Worm (Caenorhabditis elegans) whole organism, L1 larva: ENCODE measurements around the gene col-98.
A peak's percentile ranks its signal among the peaks of the same experiment; 100 is the strongest.

Experiments used
- C04F5.9 ChIP-seq: sonication (generic microtip); optimal IDR thresholded peaks from 2 replicates; lab custom pipeline; 2016; ENCODE audit warnings: missing genetic modification characterization, missing compliant biosample characterization
- F16B12.6 ChIP-seq: fragments of 150-350 bp; optimal IDR thresholded peaks from 2 replicates; lab custom pipeline; 2014; ENCODE audit warnings: missing biosample characterization, missing genetic modification characterization
- alr-1 ChIP-seq: fragments of 200-800 bp; sonication (Bioruptor generic); optimal IDR thresholded peaks from 2 replicates; lab custom pipeline; 2018; ENCODE audit warnings: borderline replicate concordance, mild to moderate bottlenecking, missing genetic modification characterization, missing compliant biosample characterization
- blmp-1 ChIP-seq: fragments of 150-350 bp; optimal IDR thresholded peaks from 2 replicates; lab custom pipeline; 2014; ENCODE audit warnings: missing biosample characterization, missing genetic modification characterization
- ces-1 ChIP-seq: fragments of 150-350 bp; optimal IDR thresholded peaks from 2 replicates; lab custom pipeline; 2014; ENCODE audit warnings: missing biosample characterization, missing genetic modification reagents, missing genetic modification characterization
- dsc-1 ChIP-seq: sonication (generic microtip); optimal IDR thresholded peaks from 2 replicates; lab custom pipeline; 2016; ENCODE audit warnings: mild to moderate bottlenecking, missing genetic modification characterization, missing compliant biosample characterization
- efl-1 ChIP-seq, 4 experiments: fragments of 150-350 bp; optimal IDR thresholded peaks in 3 of 4; peaks in 1 of 4; 1 replicate in 1 of 4; 2 replicates in 3 of 4; lab custom pipeline; 2014; ENCODE audit warnings: missing biosample characterization in 2 of 4, missing genetic modification characterization in 2 of 4, missing genetic modification reagents in 2 of 4
- efl-3 ChIP-seq: fragments of 200-800 bp; sonication (Bioruptor generic); optimal IDR thresholded peaks from 2 replicates; lab custom pipeline; 2018; ENCODE audit warnings: mild to moderate bottlenecking, missing genetic modification characterization, missing compliant biosample characterization
- elt-3 ChIP-seq, 6 experiments: fragments of 150-350 bp in 1 of 6; sonication (generic microtip); optimal IDR thresholded peaks; 2 replicates each; lab custom pipeline; 2017 to 2018; ENCODE audit warnings: missing biosample characterization in 6 of 6, missing genetic modification characterization in 6 of 6, inconsistent platforms in 1 of 6
- fkh-10 ChIP-seq: sonication (generic microtip); optimal IDR thresholded peaks from 2 replicates; lab custom pipeline; 2017; ENCODE audit warnings: missing biosample characterization, missing genetic modification reagents, missing genetic modification characterization
- fkh-4 ChIP-seq: sonication (generic microtip); optimal IDR thresholded peaks from 2 replicates; lab custom pipeline; 2016; ENCODE audit warnings: missing compliant biosample characterization, missing genetic modification characterization, borderline replicate concordance
- grh-1 ChIP-seq: fragments of 200-800 bp; sonication (Bioruptor generic); IDR thresholded peaks from 2 replicates; pipeline ENCODE4 v1.3.6; 2022; ENCODE audit warnings: missing genetic modification reagents, missing genetic modification characterization, missing compliant biosample characterization
- hlh-17 ChIP-seq: fragments of 200-800 bp; sonication (Bioruptor generic); optimal IDR thresholded peaks from 2 replicates; lab custom pipeline; 2018; ENCODE audit warnings: missing genetic modification characterization, mild to moderate bottlenecking, missing compliant biosample characterization, moderate library complexity, borderline replicate concordance
- isw-1 ChIP-seq: fragments of 200-800 bp; sonication (Bioruptor generic); IDR thresholded peaks from 2 replicates; pipeline ENCODE4 v1.3.6; 2022; ENCODE audit warnings: missing genetic modification characterization, missing compliant biosample characterization
- jun-1 ChIP-seq: fragments of 150-350 bp; optimal IDR thresholded peaks from 2 replicates; lab custom pipeline; 2014; ENCODE audit warnings: missing biosample characterization, missing genetic modification reagents, missing genetic modification characterization
- lin-14 ChIP-seq: fragments of 200-800 bp; sonication (Bioruptor generic); optimal IDR thresholded peaks from 2 replicates; lab custom pipeline; 2018; ENCODE audit warnings: mild to moderate bottlenecking, missing genetic modification characterization, moderate library complexity, missing compliant biosample characterization
- lin-15B ChIP-seq: fragments of 150-350 bp; sonication (generic microtip); optimal IDR thresholded peaks from 3 replicates; lab custom pipeline; 2014; ENCODE audit warnings: missing biosample characterization, missing genetic modification characterization
- lin-35 ChIP-seq, 2 experiments: fragments of 150-350 bp; optimal IDR thresholded peaks; 2 replicates each; lab custom pipeline; 2014; ENCODE audit warnings: missing biosample characterization in 2 of 2, missing genetic modification characterization in 2 of 2, missing genetic modification reagents in 2 of 2
- lsy-2 ChIP-seq, 2 experiments: fragments of 150-350 bp; optimal IDR thresholded peaks; 2 replicates each; lab custom pipeline; 2014; ENCODE audit warnings: missing biosample characterization in 2 of 2, missing genetic modification characterization in 2 of 2
- mep-1 ChIP-seq: fragments of 150-350 bp; optimal IDR thresholded peaks from 2 replicates; lab custom pipeline; 2014; ENCODE audit warnings: missing biosample characterization, missing genetic modification characterization
- nhr-19 ChIP-seq: fragments of 200-800 bp; sonication (Bioruptor generic); conservative IDR thresholded peaks from 2 replicates; pipeline ENCODE4 v1.3.6; 2022; ENCODE audit warnings: missing genetic modification characterization, missing compliant biosample characterization
- nhr-20 ChIP-seq: sonication (generic microtip); optimal IDR thresholded peaks from 2 replicates; lab custom pipeline; 2016; ENCODE audit warnings: mild to moderate bottlenecking, missing genetic modification characterization, missing compliant biosample characterization
- nhr-237 ChIP-seq: fragments of 150-350 bp; optimal IDR thresholded peaks from 2 replicates; lab custom pipeline; 2014; ENCODE audit warnings: missing biosample characterization, missing genetic modification characterization
- nhr-76 ChIP-seq: sonication (generic microtip); optimal IDR thresholded peaks from 2 replicates; lab custom pipeline; 2017; ENCODE audit warnings: missing biosample characterization, missing genetic modification characterization
- nhr-77 ChIP-seq: fragments of 150-350 bp; optimal IDR thresholded peaks from 2 replicates; lab custom pipeline; 2014; ENCODE audit warnings: missing biosample characterization, missing genetic modification characterization
- nhr-84 ChIP-seq: sonication (generic microtip); optimal IDR thresholded peaks from 2 replicates; lab custom pipeline; 2017; ENCODE audit warnings: missing biosample characterization, missing genetic modification characterization
- nhr-85 ChIP-seq: sonication (generic microtip); peaks from one replicate; lab custom pipeline; 2016; ENCODE audit warnings: missing genetic modification characterization, inconsistent platforms, missing compliant biosample characterization
- nhr-90 ChIP-seq: sonication (generic microtip); optimal IDR thresholded peaks from 2 replicates; lab custom pipeline; 2016; ENCODE audit warnings: mild to moderate bottlenecking, missing genetic modification characterization, missing compliant biosample characterization; ENCODE audit not compliant: poor library complexity
- pag-3 ChIP-seq: sonication (generic microtip); optimal IDR thresholded peaks from 2 replicates; lab custom pipeline; 2017; ENCODE audit warnings: missing genetic modification characterization, mild to moderate bottlenecking, missing compliant biosample characterization, antibody characterized with exemption, borderline replicate concordance; ENCODE audit not compliant: insufficient read depth
- snu-23 ChIP-seq: sonication (generic microtip); optimal IDR thresholded peaks from 2 replicates; lab custom pipeline; 2016; ENCODE audit warnings: missing genetic modification characterization, missing compliant biosample characterization
- sox-4 ChIP-seq: sonication (generic microtip); optimal IDR thresholded peaks from 2 replicates; lab custom pipeline; 2016; ENCODE audit warnings: missing genetic modification characterization, missing compliant biosample characterization
- sup-37 ChIP-seq: fragments of 200-800 bp; sonication (Bioruptor generic); optimal IDR thresholded peaks from 2 replicates; lab custom pipeline; 2018; ENCODE audit warnings: mild to moderate bottlenecking, missing genetic modification characterization, missing compliant biosample characterization
- unc-130 ChIP-seq: fragments of 150-350 bp; optimal IDR thresholded peaks from 2 replicates; lab custom pipeline; 2017; ENCODE audit warnings: missing biosample characterization, missing genetic modification characterization, inconsistent platforms
- vab-15 ChIP-seq: sonication (generic microtip); optimal IDR thresholded peaks from 2 replicates; lab custom pipeline; 2017; ENCODE audit warnings: missing genotype, mild to moderate bottlenecking, missing genetic modification characterization, missing compliant biosample characterization

col-98 gene

DNA sequence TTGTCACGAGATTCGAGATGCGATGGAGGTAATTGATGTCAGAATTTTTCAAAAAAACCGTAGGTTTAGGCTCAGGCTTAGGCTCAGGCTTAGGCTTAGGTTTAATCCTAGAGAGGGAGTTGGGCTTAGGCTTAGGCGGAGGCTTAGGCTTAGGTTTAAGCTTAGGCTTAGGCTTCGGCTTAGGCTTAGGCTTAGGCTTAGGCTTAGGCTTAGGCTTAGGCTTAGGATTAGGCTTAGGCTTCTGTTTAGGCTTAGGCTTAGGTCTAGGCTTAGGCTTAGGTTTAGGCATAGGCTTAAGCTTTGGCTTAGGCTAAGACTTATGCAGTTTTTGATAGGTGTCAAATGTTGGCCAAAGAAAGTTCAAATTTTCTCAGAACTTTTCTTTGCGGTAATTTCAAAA, 14.5 kb upstream of the col-98 start:
- no peak for TF ChIP-seq isw-1
- no peak for TF ChIP-seq nhr-84
- no peak for TF ChIP-seq fkh-10 (GFP tag; lab: Kevin White, UChicago)
- no peak for TF ChIP-seq efl-3 (GFP tag; lab: Kevin White, UChicago)
- TF ChIP-seq hlh-17 (GFP tag; lab: Kevin White, UChicago) = no peak
- no peak for TF ChIP-seq nhr-20 (tag; lab: Kevin White, UChicago)
- no peak for TF ChIP-seq lin-15B (tag; lab: Kevin White, UChicago)
- TF ChIP-seq alr-1 (tag; lab: Kevin White, UChicago) = no peak
- no peak for TF ChIP-seq nhr-237 (tag; lab: Kevin White, UChicago)
- TF ChIP-seq nhr-76 (tag; lab: Kevin White, UChicago) = no peak
- TF ChIP-seq grh-1 (GFP tag; lab: Robert Waterston, UW) = no peak
- no peak for TF ChIP-seq F16B12.6 (tag; lab: Kevin White, UChicago)

DNA sequence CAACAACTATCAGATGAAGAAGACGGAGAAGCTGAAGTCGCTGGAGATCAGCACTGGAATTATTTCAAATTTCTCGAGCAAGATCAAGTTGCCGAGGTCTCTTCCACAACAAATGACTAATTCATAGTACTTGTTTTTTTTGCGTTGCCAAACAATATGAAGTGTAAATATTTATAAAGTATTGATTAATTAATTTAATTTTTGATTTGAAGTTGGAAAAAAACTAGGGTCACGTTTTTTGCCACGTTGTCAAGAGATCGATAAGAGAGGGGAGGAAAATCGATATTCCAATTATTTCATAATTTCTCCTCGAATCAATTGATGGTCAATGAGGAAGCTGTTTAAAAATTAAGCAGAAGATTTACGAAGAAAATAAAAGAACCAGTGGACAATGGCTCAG, 13.6 kb upstream of the col-98 start, which contains the start of gene snf-7:
Gene snf-7, plus strand, starts transcription at position 301 of the 400 bp plus-strand sequence.
- no peak for TF ChIP-seq dsc-1 (tag; lab: Kevin White, UChicago)

DNA sequence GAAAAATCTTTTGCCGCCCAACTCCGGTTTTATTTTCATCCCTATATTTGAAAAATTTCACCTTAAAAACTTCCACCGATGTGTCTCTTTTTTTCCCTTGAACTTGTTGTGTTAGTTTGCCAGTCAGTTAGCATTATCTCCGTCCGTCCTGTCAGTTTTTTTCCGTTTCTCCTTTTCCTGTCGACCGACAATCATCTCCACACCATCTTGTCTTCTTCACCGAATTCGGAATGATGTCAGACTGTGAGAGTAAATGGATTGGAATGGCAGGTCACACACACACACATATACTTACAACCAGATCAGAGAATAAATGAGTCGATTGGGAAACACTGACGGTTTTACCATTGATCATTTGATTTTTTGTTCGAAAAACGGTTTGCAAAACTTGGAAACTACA, 6.9 kb upstream of the col-98 start:
- peak; percentile 35 for TF ChIP-seq unc-130 (tag; lab: Kevin White, UChicago)
- TF ChIP-seq efl-1 (optimal IDR thresholded peaks at IDR 0.05; lab: Kevin White, UChicago) = no peak
- peak in 1 of 2 experiments; percentile 92 for TF ChIP-seq efl-1 (GFP tag; optimal IDR thresholded peaks at IDR 0.05 in 1 of 2; lab: Kevin White, UChicago)
- TF ChIP-seq lin-35 (GFP tag; optimal IDR thresholded peaks at IDR 0.05; lab: Kevin White, UChicago) = peak in 1 of 2 experiments; percentile 24
- peak in 1 of 2 experiments; percentile 49 for TF ChIP-seq lsy-2 (tag; optimal IDR thresholded peaks at IDR 0.05; lab: Kevin White, UChicago)
- no peak for TF ChIP-seq sox-4 (tag; lab: Kevin White, UChicago)
- no peak for TF ChIP-seq ces-1 (GFP tag; lab: Kevin White, UChicago)
- peak; percentile 84 for TF ChIP-seq lin-14 (GFP tag; lab: Kevin White, UChicago)
- peak; percentile 34 for TF ChIP-seq pag-3 (tag; lab: Kevin White, UChicago)
- peak; percentile 65 for TF ChIP-seq snu-23 (GFP tag; lab: Kevin White, UChicago)
- no peak for TF ChIP-seq jun-1 (tag; lab: Kevin White, UChicago)
- no peak for TF ChIP-seq nhr-77 (tag; lab: Kevin White, UChicago)
- TF ChIP-seq nhr-90 = peak; percentile 15
- no peak for TF ChIP-seq nhr-19
- TF ChIP-seq nhr-85 (tag; lab: Kevin White, UChicago) = peak; percentile 76
- TF ChIP-seq vab-15 (tag; lab: Kevin White, UChicago) = peak; percentile 31
- TF ChIP-seq nhr-20 (tag; lab: Kevin White, UChicago) = peak; percentile 75
- TF ChIP-seq blmp-1 (tag; lab: Kevin White, UChicago) = peak; percentile 85
- TF ChIP-seq mep-1 (tag; lab: Kevin White, UChicago) = peak; percentile 8
- TF ChIP-seq sup-37 (GFP tag; lab: Kevin White, UChicago) = no peak
- TF ChIP-seq elt-3 (tag; optimal IDR thresholded peaks at IDR 0.05; lab: Kevin White, UChicago) = peak in 1 of 6 experiments; percentile 65
- TF ChIP-seq, all 84 proteins: peak for 14

DNA sequence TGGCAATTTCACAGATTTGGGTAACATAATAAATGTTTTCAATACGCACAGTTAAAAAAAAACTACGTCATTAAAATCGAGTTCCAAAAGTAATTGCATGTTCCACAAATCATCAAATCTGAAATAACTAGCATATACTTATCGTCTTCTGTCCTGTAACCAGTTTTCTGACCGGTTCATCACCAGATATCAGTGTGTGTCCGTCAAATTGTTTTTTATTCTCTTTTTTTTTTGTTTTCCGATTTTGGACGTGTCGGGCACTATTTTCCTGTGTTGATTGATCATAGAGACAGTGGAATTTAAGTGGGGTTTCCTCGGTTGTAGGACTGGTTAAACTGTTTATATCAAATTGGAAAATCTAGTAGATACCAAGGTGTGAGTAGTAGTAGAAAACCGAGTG, 4.9 kb upstream of the col-98 start:
- no peak for TF ChIP-seq grh-1 (GFP tag; lab: Robert Waterston, UW)
- TF ChIP-seq snu-23 (GFP tag; lab: Kevin White, UChicago) = peak; percentile 2
- TF ChIP-seq sup-37 (GFP tag; lab: Kevin White, UChicago) = no peak
- no peak for TF ChIP-seq nhr-90
- TF ChIP-seq fkh-4 = no peak
- TF ChIP-seq sox-4 (tag; lab: Kevin White, UChicago) = no peak
- no peak for TF ChIP-seq nhr-19
- TF ChIP-seq C04F5.9 (tag; lab: Kevin White, UChicago) = no peak
- peak; percentile 44 for TF ChIP-seq lin-14 (GFP tag; lab: Kevin White, UChicago)
- TF ChIP-seq nhr-85 (tag; lab: Kevin White, UChicago) = peak; percentile 77
- TF ChIP-seq elt-3 (tag; optimal IDR thresholded peaks at IDR 0.05; lab: Kevin White, UChicago) = peak in 3 of 6 experiments; percentile 20 to 61 (median 22)
- no peak for TF ChIP-seq efl-3 (GFP tag; lab: Kevin White, UChicago)
- peak; percentile 18 for TF ChIP-seq nhr-20 (tag; lab: Kevin White, UChicago)
- TF ChIP-seq lsy-2 (tag; optimal IDR thresholded peaks at IDR 0.05; lab: Kevin White, UChicago) = peak in 1 of 2 experiments; percentile 11
